Worm (Caenorhabditis elegans) whole organism, late embryonic: Measurements from ENCODE around the gene Y34B4A.10.

Experiments used
- ceh-30 ChIP-seq: fragments of 150-350 bp; optimal IDR thresholded peaks from 2 replicates; lab custom pipeline; 2014; ENCODE audit warnings: missing biosample characterization, missing genetic modification characterization
- ceh-48 ChIP-seq: sonication (generic microtip); optimal IDR thresholded peaks from 2 replicates; lab custom pipeline; 2016; ENCODE audit warnings: missing genetic modification characterization, inconsistent platforms, missing compliant biosample characterization
- dve-1 ChIP-seq: sonication (generic microtip); optimal IDR thresholded peaks from 2 replicates; lab custom pipeline; 2017; ENCODE audit warnings: antibody characterized with exemption, mild to moderate bottlenecking, missing genetic modification characterization, missing compliant biosample characterization
- eyg-1 ChIP-seq: sonication (generic microtip); optimal IDR thresholded peaks from 2 replicates; lab custom pipeline; 2016; ENCODE audit warnings: missing genotype, missing genetic modification characterization, missing compliant biosample characterization
- hlh-8 ChIP-seq: sonication (generic microtip); optimal IDR thresholded peaks from 2 replicates; lab custom pipeline; 2016; ENCODE audit warnings: missing genotype, missing genetic modification characterization, missing compliant biosample characterization
- madf-2 ChIP-seq: sonication (generic microtip); optimal IDR thresholded peaks from 2 replicates; lab custom pipeline; 2017; ENCODE audit warnings: missing genetic modification characterization, missing compliant biosample characterization
- pha-4 ChIP-seq: fragments of 150-350 bp; optimal IDR thresholded peaks from 2 replicates; lab custom pipeline; 2018; ENCODE audit warnings: missing biosample characterization, missing genetic modification reagents, missing genetic modification characterization
- pqm-1 ChIP-seq: sonication (generic microtip); optimal IDR thresholded peaks from 2 replicates; lab custom pipeline; 2016; ENCODE audit warnings: missing genetic modification characterization, missing compliant biosample characterization
- unc-55 ChIP-seq: sonication (generic microtip); optimal IDR thresholded peaks from 2 replicates; lab custom pipeline; 2017; ENCODE audit warnings: missing biosample characterization, missing genetic modification reagents, missing genetic modification characterization

- TF ChIP-seq unc-55 (GFP tag; lab: Kevin White, UChicago) (no peak), dve-1 (tag; lab: Kevin White, UChicago) (no peak), pha-4 (tag; lab: Kevin White, UChicago) (no peak), ceh-48 (tag; lab: Kevin White, UChicago) (no peak), eyg-1 (no peak), hlh-8 (tag; lab: Kevin White, UChicago) (no peak), ceh-30 (tag; lab: Kevin White, UChicago) (no peak), pqm-1 (tag; lab: Kevin White, UChicago) (no peak), madf-2 (tag; lab: Kevin White, UChicago) (no peak)
Observed at ce11 chrX:5210524-5210923, 39.2 kb upstream of the Y34B4A.10 start.
